Worm (Caenorhabditis elegans): ENCODE measurements around the gene Y82E9BL.3.

DNA sequence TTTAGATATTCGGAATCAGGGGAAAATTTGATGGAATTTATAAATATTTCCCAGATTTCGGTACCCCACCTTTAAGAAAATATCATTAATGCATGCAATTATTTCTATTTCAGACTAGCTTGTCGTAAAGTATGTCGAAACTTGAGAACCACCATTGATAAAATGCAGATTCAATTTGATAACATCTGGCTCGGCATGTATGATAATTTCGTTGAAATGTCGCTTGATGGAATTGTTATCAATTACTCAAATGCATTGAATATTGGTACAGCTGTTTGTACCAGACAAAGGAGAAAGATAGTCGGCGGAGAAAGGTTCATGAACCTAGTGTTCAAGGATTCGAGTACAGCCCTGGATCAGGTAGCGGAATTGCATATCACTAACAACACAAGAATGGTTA lies 18.8 kb downstream of the Y82E9BL.3 start, which contains the start of gene Y82E9BL.19:
- TF ChIP-seq peb-1 (tag; optimal IDR thresholded peaks at IDR 0.05) (no peak), sma-3 (GFP tag; optimal IDR thresholded peaks at IDR 0.05) (no peak), ceh-16 (tag; optimal IDR thresholded peaks at IDR 0.05) (no peak), blmp-1 (tag; optimal IDR thresholded peaks at IDR 0.05; ENCODE audit: insufficient read depth) (no peak), F13H6.1 (tag; optimal IDR thresholded peaks at IDR 0.05) (no peak), nhr-129 (tag; optimal IDR thresholded peaks at IDR 0.05) (no peak), ceh-82 (tag; optimal IDR thresholded peaks at IDR 0.05) (no peak), ZK546.5 (tag; optimal IDR thresholded peaks at IDR 0.05) (no peak), sma-9 (GFP tag; optimal IDR thresholded peaks at IDR 0.05) (no peak), sma-9 (tag; optimal IDR thresholded peaks at IDR 0.05) (no peak), snpc-4 (tag; optimal IDR thresholded peaks at IDR 0.05) (no peak), ztf-11 (tag; optimal IDR thresholded peaks at IDR 0.05) (no peak), ama-1 (optimal IDR thresholded peaks at IDR 0.05) (no peak), unc-62 (GFP tag; optimal IDR thresholded peaks at IDR 0.05) (no peak)

Data from whole organism, L2 larva.